Fruit fly (Drosophila melanogaster) whole organism, adult: ENCODE measurements around the gene CG15047.

Experiments used
- CG11617 ChIP-seq: fragments of 200-800 bp; sonication (Bioruptor generic); optimal IDR thresholded peaks from 2 replicates; lab custom pipeline; 2017; ENCODE audit warnings: mild to moderate bottlenecking, missing biosample characterization, missing genetic modification reagents, missing genetic modification characterization
- CG12768 ChIP-seq: fragments of 200-800 bp; sonication (Bioruptor generic); optimal IDR thresholded peaks from 2 replicates; lab custom pipeline; 2017; ENCODE audit warnings: missing biosample characterization, missing genetic modification characterization, mild to moderate bottlenecking, moderate library complexity, missing genetic modification reagents
- CG14711 ChIP-seq: fragments of 200-800 bp; sonication (Bioruptor generic); optimal IDR thresholded peaks from 2 replicates; lab custom pipeline; 2018; ENCODE audit warnings: missing biosample characterization, mild to moderate bottlenecking, missing genetic modification characterization, moderate library complexity
- CG1620 ChIP-seq: fragments of 200-800 bp; sonication (Bioruptor generic); optimal IDR thresholded peaks from 2 replicates; lab custom pipeline; 2016; ENCODE audit warnings: missing biosample characterization, missing genetic modification characterization
- CG33017 ChIP-seq: fragments of 200-800 bp; sonication (Bioruptor generic); optimal IDR thresholded peaks from 2 replicates; lab custom pipeline; 2018; ENCODE audit warnings: missing biosample characterization, mild to moderate bottlenecking, missing genetic modification characterization, moderate library complexity
- CG5204 ChIP-seq: fragments of 200-800 bp; sonication (Bioruptor generic); optimal IDR thresholded peaks from 2 replicates; lab custom pipeline; 2016; ENCODE audit warnings: missing biosample characterization, missing genetic modification characterization
- CG7045 ChIP-seq: fragments of 200-800 bp; sonication (Bioruptor generic); optimal IDR thresholded peaks from 2 replicates; lab custom pipeline; 2017; ENCODE audit warnings: missing biosample characterization, mild to moderate bottlenecking, missing genetic modification characterization
- CG7101 ChIP-seq: fragments of 200-800 bp; sonication (Bioruptor generic); optimal IDR thresholded peaks from 2 replicates; lab custom pipeline; 2018; ENCODE audit warnings: missing biosample characterization, mild to moderate bottlenecking, missing genetic modification characterization, moderate library complexity
- Clk ChIP-seq: fragments of 200-800 bp; sonication (Bioruptor generic); optimal IDR thresholded peaks from 2 replicates; lab custom pipeline; 2017; ENCODE audit warnings: missing biosample characterization, missing genetic modification characterization
- Crg-1 ChIP-seq: fragments of 200-800 bp; sonication (Bioruptor generic); optimal IDR thresholded peaks from 2 replicates; lab custom pipeline; 2016; ENCODE audit warnings: missing biosample characterization, missing genetic modification characterization
- Hr96 ChIP-seq: fragments of 200-800 bp; sonication (Bioruptor generic); optimal IDR thresholded peaks from 2 replicates; lab custom pipeline; 2016; ENCODE audit warnings: missing biosample characterization, missing genetic modification characterization
- Mnt ChIP-seq: fragments of 200-800 bp; sonication (Bioruptor generic); optimal IDR thresholded peaks from 2 replicates; lab custom pipeline; 2016; ENCODE audit warnings: missing biosample characterization, mild to moderate bottlenecking, missing genetic modification characterization
- bab1 ChIP-seq: fragments of 200-800 bp; sonication (Bioruptor generic); optimal IDR thresholded peaks from 3 replicates; lab custom pipeline; 2019; ENCODE audit warnings: missing biosample characterization, mild to moderate bottlenecking, missing genetic modification characterization, moderate library complexity
- cic ChIP-seq: fragments of 200-800 bp; sonication (Bioruptor generic); optimal IDR thresholded peaks from 2 replicates; lab custom pipeline; 2017; ENCODE audit warnings: missing biosample characterization, mild to moderate bottlenecking, missing genetic modification characterization, moderate library complexity
- cnc ChIP-seq, 2 experiments: fragments of >200 bp; optimal IDR thresholded peaks; 2 replicates each; lab custom pipeline; 2017
- kay ChIP-seq: fragments of 200-800 bp; sonication (Bioruptor generic); peaks from one replicate; lab custom pipeline; 2016; ENCODE audit warnings: missing biosample characterization, missing genetic modification characterization, borderline replicate concordance
- ovo ChIP-seq: fragments of 200-800 bp; sonication (Bioruptor generic); optimal IDR thresholded peaks from 2 replicates; lab custom pipeline; 2016; ENCODE audit warnings: missing biosample characterization, missing genetic modification characterization
- pad ChIP-seq: fragments of 200-800 bp; sonication (Bioruptor generic); optimal IDR thresholded peaks from 3 replicates; lab custom pipeline; 2017; ENCODE audit warnings: missing biosample characterization, missing genetic modification characterization, mild to moderate bottlenecking, moderate library complexity, missing genetic modification reagents
- tj ChIP-seq: fragments of 200-800 bp; sonication (Bioruptor generic); optimal IDR thresholded peaks from 3 replicates; lab custom pipeline; 2017; ENCODE audit warnings: missing biosample characterization, mild to moderate bottlenecking, missing genetic modification characterization, moderate library complexity
- toe ChIP-seq: fragments of 200-800 bp; sonication (Bioruptor generic); optimal IDR thresholded peaks from 2 replicates; lab custom pipeline; 2016; ENCODE audit warnings: missing biosample characterization, missing genetic modification characterization

The CG15047 gene

dm6 chrX:18554563-18554962 lies 26.1 kb downstream of the CG15047 start:
- TF ChIP-seq bab1 (GFP tag; lab: Kevin White, UChicago): no peak
- TF ChIP-seq CG11617 (GFP tag; lab: Kevin White, UChicago): no peak
- TF ChIP-seq CG5204 (GFP tag; lab: Kevin White, UChicago): no peak
- no peak for TF ChIP-seq Hr96
- TF ChIP-seq cnc (optimal IDR thresholded peaks at IDR 0.05; lab: Kevin White, UChicago): no peak
- no peak for TF ChIP-seq CG7101 (tag; lab: Kevin White, UChicago)
- TF ChIP-seq Clk (GFP tag; lab: Kevin White, UChicago): no peak
- TF ChIP-seq cic: no peak
- TF ChIP-seq CG1620: no peak

dm6 chrX:18558583-18558982 lies 30.1 kb downstream of the CG15047 start:
- TF ChIP-seq CG7045 (GFP tag; lab: Kevin White, UChicago): no peak
- no peak for TF ChIP-seq CG5204 (GFP tag; lab: Kevin White, UChicago)
- TF ChIP-seq Hr96: no peak
- no peak for TF ChIP-seq ovo (GFP tag; lab: Kevin White, UChicago)
- TF ChIP-seq CG14711: no peak

- TF ChIP-seq CG5204 (GFP tag; lab: Kevin White, UChicago) (no peak), tj (no peak), kay (no peak), CG11617 (GFP tag; lab: Kevin White, UChicago) (no peak), CG33017 (tag; lab: Kevin White, UChicago) (no peak), Hr96 (no peak), pad (no peak), Mnt (GFP tag; lab: Kevin White, UChicago) (no peak), CG14711 (no peak), CG1620 (no peak), Clk (GFP tag; lab: Kevin White, UChicago) (no peak), bab1 (GFP tag; lab: Kevin White, UChicago) (no peak), CG7101 (tag; lab: Kevin White, UChicago) (no peak), CG12768 (GFP tag; lab: Kevin White, UChicago) (no peak), cic (no peak), cnc (optimal IDR thresholded peaks at IDR 0.05; lab: Kevin White, UChicago) (no peak), Crg-1 (GFP tag; lab: Kevin White, UChicago) (no peak), ovo (GFP tag; lab: Kevin White, UChicago) (no peak), toe (no peak)
Measured at dm6 chrX:18560584-18560983, 32.1 kb downstream of the CG15047 start.

- TF ChIP-seq Hr96 (no peak), Mnt (GFP tag; lab: Kevin White, UChicago) (no peak), toe (no peak), Crg-1 (GFP tag; lab: Kevin White, UChicago) (no peak), CG12768 (GFP tag; lab: Kevin White, UChicago) (no peak), CG33017 (tag; lab: Kevin White, UChicago) (no peak), CG5204 (GFP tag; lab: Kevin White, UChicago) (no peak), CG7045 (GFP tag; lab: Kevin White, UChicago) (no peak), CG14711 (no peak)
Measured at dm6 chrX:18564984-18565383, 36.5 kb downstream of the CG15047 start.

- TF ChIP-seq CG12768 (GFP tag; lab: Kevin White, UChicago) (no peak), ovo (GFP tag; lab: Kevin White, UChicago) (peak; percentile 55), cnc (optimal IDR thresholded peaks at IDR 0.05; lab: Kevin White, UChicago) (no peak), CG7101 (tag; lab: Kevin White, UChicago) (no peak), bab1 (GFP tag; lab: Kevin White, UChicago) (peak; percentile 34), Crg-1 (GFP tag; lab: Kevin White, UChicago) (no peak), cic (no peak), CG11617 (GFP tag; lab: Kevin White, UChicago) (no peak), pad (peak; percentile 74), kay (no peak), Clk (GFP tag; lab: Kevin White, UChicago) (no peak), Mnt (GFP tag; lab: Kevin White, UChicago) (no peak), tj (peak; percentile 64), CG33017 (tag; lab: Kevin White, UChicago) (no peak), CG5204 (GFP tag; lab: Kevin White, UChicago) (no peak), Hr96 (peak; percentile 3), CG1620 (no peak), CG7045 (GFP tag; lab: Kevin White, UChicago) (no peak), toe (no peak), CG14711 (no peak)
Measured at dm6 chrX:18565630-18566319, 37.3 kb downstream of the CG15047 start.

dm6 chrX:18575151-18575550 lies 46.7 kb downstream of the CG15047 start:
- TF ChIP-seq Crg-1 (GFP tag; lab: Kevin White, UChicago) (no peak), Clk (GFP tag; lab: Kevin White, UChicago) (no peak), CG12768 (GFP tag; lab: Kevin White, UChicago) (no peak), toe (no peak), CG33017 (tag; lab: Kevin White, UChicago) (no peak), CG7101 (tag; lab: Kevin White, UChicago) (no peak), CG1620 (no peak), kay (no peak), CG7045 (GFP tag; lab: Kevin White, UChicago) (no peak), CG14711 (no peak), Mnt (GFP tag; lab: Kevin White, UChicago) (no peak), bab1 (GFP tag; lab: Kevin White, UChicago) (no peak), Hr96 (no peak), cnc (optimal IDR thresholded peaks at IDR 0.05; lab: Kevin White, UChicago) (no peak), CG5204 (GFP tag; lab: Kevin White, UChicago) (no peak), pad (no peak), ovo (GFP tag; lab: Kevin White, UChicago) (no peak), tj (no peak)
